Fruit fly (Drosophila melanogaster): ENCODE measurements around the gene Ssu72.

dm6 chrX:19692951-19693698 lies 28.8 kb downstream of the Ssu72 start, which contains the start of gene Mer:
- TF ChIP-seq ttk (optimal IDR thresholded peaks at IDR 0.05), result no peak
- no peak for TF ChIP-seq h (optimal IDR thresholded peaks at IDR 0.05)
- peak; percentile 31 for TF ChIP-seq insv (optimal IDR thresholded peaks at IDR 0.05)
